Fruit fly (Drosophila melanogaster) whole organism, embryonic: ENCODE results near the gene CG12224.

ENCODE experiments used
- Adf1 ChIP-seq: fragments of 200-800 bp; sonication (Bioruptor generic); IDR thresholded peaks from 2 replicates; pipeline ENCODE4 v1.3.6; 2022; ENCODE audit warnings: missing biosample characterization, missing genetic modification characterization
- CG10209 ChIP-seq: fragments of 200-800 bp; sonication (Bioruptor generic); optimal IDR thresholded peaks from 3 replicates; lab custom pipeline; 2017; ENCODE audit warnings: missing biosample characterization, mild to moderate bottlenecking, missing genetic modification characterization, missing genetic modification reagents
- CG11560 ChIP-seq: fragments of 200-800 bp; sonication (Bioruptor generic); IDR thresholded peaks from 3 replicates; pipeline ENCODE4 v1.3.6; 2022; ENCODE audit warnings: missing biosample characterization, missing genetic modification characterization
- CG12104 ChIP-seq: fragments of 200-800 bp; sonication (Bioruptor generic); optimal IDR thresholded peaks from 3 replicates; lab custom pipeline; 2016; ENCODE audit warnings: missing biosample characterization, missing genetic modification characterization
- CG12769 ChIP-seq: fragments of 200-800 bp; sonication (Bioruptor generic); optimal IDR thresholded peaks from 2 replicates; lab custom pipeline; 2019; ENCODE audit warnings: missing biosample characterization, mild to moderate bottlenecking, missing genetic modification characterization, moderate library complexity
- CG13123 ChIP-seq: fragments of 200-800 bp; sonication (Bioruptor generic); optimal IDR thresholded peaks from 2 replicates; lab custom pipeline; 2016; ENCODE audit warnings: missing biosample characterization, missing genetic modification characterization
- CG13287 ChIP-seq: fragments of 200-800 bp; sonication (Bioruptor generic); IDR thresholded peaks from 2 replicates; pipeline ENCODE4 v1.3.6; 2022; ENCODE audit warnings: missing biosample characterization, missing genetic modification characterization; ENCODE audit not compliant: partially characterized antibody
- CG14050 ChIP-seq: fragments of 200-800 bp; sonication (Bioruptor generic); IDR thresholded peaks from 3 replicates; pipeline ENCODE4 v1.3.6; 2022; ENCODE audit warnings: missing biosample characterization, missing genetic modification characterization
- CG15696 ChIP-seq: fragments of 200-800 bp; sonication (Bioruptor generic); optimal IDR thresholded peaks from 2 replicates; lab custom pipeline; 2019; ENCODE audit warnings: missing biosample characterization, mild to moderate bottlenecking, missing genetic modification characterization, moderate library complexity
- CG17186 ChIP-seq: fragments of 200-800 bp; sonication (Bioruptor generic); optimal IDR thresholded peaks from 3 replicates; lab custom pipeline; 2017; ENCODE audit warnings: missing biosample characterization, missing genetic modification reagents, missing genetic modification characterization
- CG17359 ChIP-seq: fragments of 200-800 bp; sonication (Bioruptor generic); optimal IDR thresholded peaks from 3 replicates; lab custom pipeline; 2018; ENCODE audit warnings: missing biosample characterization, mild to moderate bottlenecking, missing genetic modification characterization, moderate library complexity
- CG17385 ChIP-seq: fragments of 200-800 bp; sonication (Bioruptor generic); optimal IDR thresholded peaks from 3 replicates; lab custom pipeline; 2018; ENCODE audit warnings: missing biosample characterization, mild to moderate bottlenecking, missing genetic modification characterization
- CG17912 ChIP-seq: fragments of 200-800 bp; sonication (Bioruptor generic); optimal IDR thresholded peaks from 2 replicates; lab custom pipeline; 2018; ENCODE audit warnings: missing biosample characterization, mild to moderate bottlenecking, missing genetic modification characterization
- CG18764 ChIP-seq: fragments of 200-800 bp; sonication (Bioruptor generic); optimal IDR thresholded peaks from 3 replicates; lab custom pipeline; 2016; ENCODE audit warnings: missing biosample characterization, missing genetic modification characterization
- CG3995 ChIP-seq: fragments of 200-800 bp; sonication (Bioruptor generic); optimal IDR thresholded peaks from 3 replicates; lab custom pipeline; 2016; ENCODE audit warnings: missing biosample characterization, missing genetic modification characterization
- CG4617 ChIP-seq: fragments of 200-800 bp; sonication (Bioruptor generic); optimal IDR thresholded peaks from 3 replicates; lab custom pipeline; 2016; ENCODE audit warnings: missing biosample characterization, missing genetic modification characterization, borderline replicate concordance
- CG7963 ChIP-seq: fragments of 200-800 bp; sonication (Bioruptor generic); IDR thresholded peaks from 3 replicates; pipeline ENCODE4 v1.3.6; 2022; ENCODE audit warnings: missing biosample characterization, missing genetic modification characterization; ENCODE audit not compliant: partially characterized antibody
- CG9817 ChIP-seq: fragments of 200-800 bp; sonication (Bioruptor generic); optimal IDR thresholded peaks from 2 replicates; lab custom pipeline; 2018; ENCODE audit warnings: missing biosample characterization, mild to moderate bottlenecking, missing genetic modification characterization, moderate library complexity
- CHES-1-like ChIP-seq: fragments of 200-800 bp; sonication (Bioruptor generic); optimal IDR thresholded peaks from 2 replicates; lab custom pipeline; 2016; ENCODE audit warnings: missing biosample characterization, missing genetic modification characterization
- D ChIP-seq, 2 experiments: fragments of 200-800 bp in 1 of 2; fragments of >200 bp in 1 of 2; sonication (Bioruptor generic) in 1 of 2; optimal IDR thresholded peaks; 2 replicates in 1 of 2; 3 replicates in 1 of 2; lab custom pipeline; 2017; ENCODE audit warnings: mild to moderate bottlenecking in 1 of 2, missing biosample characterization in 1 of 2, missing genetic modification characterization in 1 of 2, missing genetic modification reagents in 1 of 2
- Deaf1 ChIP-seq: fragments of 200-800 bp; optimal IDR thresholded peaks from 3 replicates; lab custom pipeline; 2019; ENCODE audit warnings: missing biosample characterization, mild to moderate bottlenecking, missing genetic modification characterization, moderate library complexity
- Dll ChIP-seq: fragments of 200-800 bp; sonication (Bioruptor generic); IDR thresholded peaks from 4 replicates; pipeline ENCODE4 v1.3.6; 2022; ENCODE audit warnings: missing biosample characterization, missing genetic modification characterization; ENCODE audit not compliant: partially characterized antibody
- Doc2 ChIP-seq: fragments of 200-800 bp; sonication (Bioruptor generic); IDR thresholded peaks from 2 replicates; pipeline ENCODE4 v1.3.6; 2022; ENCODE audit warnings: missing biosample characterization, missing genetic modification characterization
- Ets65A ChIP-seq: fragments of 200-800 bp; sonication (Bioruptor generic); peaks from one replicate; lab custom pipeline; 2016; ENCODE audit warnings: missing biosample characterization, missing genetic modification characterization
- GATAe ChIP-seq: fragments of 200-800 bp; sonication (Bioruptor generic); conservative IDR thresholded peaks from 2 replicates; pipeline ENCODE4 v1.3.6; 2022; ENCODE audit warnings: missing biosample characterization, missing genetic modification characterization
- Hr3 ChIP-seq: fragments of 200-800 bp; sonication (Bioruptor generic); optimal IDR thresholded peaks from 3 replicates; lab custom pipeline; 2016; ENCODE audit warnings: missing biosample characterization, missing genetic modification characterization
- Med ChIP-seq: fragments of 200-800 bp; sonication (Bioruptor generic); peaks from one replicate; lab custom pipeline; 2016; ENCODE audit warnings: missing biosample characterization, missing genetic modification characterization, mild to moderate bottlenecking, inconsistent platforms, moderate library complexity
- Nf-YA ChIP-seq: fragments of 200-800 bp; sonication (Bioruptor generic); IDR thresholded peaks from 2 replicates; pipeline ENCODE4 v1.3.6; 2022; ENCODE audit warnings: missing biosample characterization, missing genetic modification characterization
- Ravus ChIP-seq: fragments of 200-800 bp; sonication (Bioruptor generic); IDR thresholded peaks from 2 replicates; pipeline ENCODE4 v1.3.6; 2022; ENCODE audit warnings: missing biosample characterization, missing genetic modification characterization
- Scr ChIP-seq: fragments of 200-800 bp; sonication (Bioruptor generic); IDR thresholded peaks from 2 replicates; pipeline ENCODE4 v1.3.6; 2022; ENCODE audit warnings: missing biosample characterization, missing genetic modification characterization; ENCODE audit not compliant: partially characterized antibody
- Ssrp ChIP-seq: fragments of 200-800 bp; sonication (Bioruptor generic); optimal IDR thresholded peaks from 2 replicates; lab custom pipeline; 2018; ENCODE audit warnings: missing biosample characterization, mild to moderate bottlenecking, missing genetic modification characterization, moderate library complexity
- ac ChIP-seq: fragments of 200-800 bp; sonication (Bioruptor generic); optimal IDR thresholded peaks from 3 replicates; lab custom pipeline; 2017; ENCODE audit warnings: missing biosample characterization, mild to moderate bottlenecking, missing genetic modification characterization
- aop ChIP-seq: fragments of 200-800 bp; sonication (Bioruptor generic); IDR thresholded peaks from 2 replicates; pipeline ENCODE4 v1.3.6; 2022; ENCODE audit warnings: missing biosample characterization, missing genetic modification characterization
- btn ChIP-seq: fragments of 200-800 bp; sonication (Bioruptor generic); optimal IDR thresholded peaks from 2 replicates; lab custom pipeline; 2016; ENCODE audit warnings: missing biosample characterization, missing genetic modification characterization
- gcm ChIP-seq: fragments of 200-800 bp; sonication (Bioruptor generic); optimal IDR thresholded peaks from 2 replicates; lab custom pipeline; 2019; ENCODE audit warnings: missing biosample characterization, mild to moderate bottlenecking, missing genetic modification characterization, moderate library complexity
- gcm2 ChIP-seq: fragments of 200-800 bp; sonication (Bioruptor generic); optimal IDR thresholded peaks from 2 replicates; lab custom pipeline; 2016; ENCODE audit warnings: missing biosample characterization, missing genetic modification characterization
- kah ChIP-seq: fragments of 200-800 bp; sonication (Bioruptor generic); optimal IDR thresholded peaks from 2 replicates; lab custom pipeline; 2018; ENCODE audit warnings: missing biosample characterization, mild to moderate bottlenecking, missing genetic modification characterization
- mirr ChIP-seq: fragments of 200-800 bp; sonication (Bioruptor generic); optimal IDR thresholded peaks from 3 replicates; lab custom pipeline; 2018; ENCODE audit warnings: missing biosample characterization, mild to moderate bottlenecking, missing genetic modification characterization
- pros ChIP-seq: fragments of 200-800 bp; sonication (Bioruptor generic); optimal IDR thresholded peaks from 3 replicates; lab custom pipeline; 2019; ENCODE audit warnings: missing biosample characterization, mild to moderate bottlenecking, missing genetic modification characterization, moderate library complexity
- repo ChIP-seq: fragments of 200-800 bp; sonication (Bioruptor generic); optimal IDR thresholded peaks from 2 replicates; lab custom pipeline; 2016; ENCODE audit warnings: missing biosample characterization, missing genetic modification characterization
- run ChIP-seq: fragments of 200-800 bp; sonication (Bioruptor generic); optimal IDR thresholded peaks from 3 replicates; lab custom pipeline; 2018; ENCODE audit warnings: missing biosample characterization, mild to moderate bottlenecking, missing genetic modification characterization
- salm ChIP-seq: fragments of 200-800 bp; sonication (Bioruptor generic); optimal IDR thresholded peaks from 2 replicates; lab custom pipeline; 2018; ENCODE audit warnings: missing biosample characterization, mild to moderate bottlenecking, missing genetic modification characterization
- sc ChIP-seq, 3 experiments: fragments of >200 bp in 2 of 3; fragments of 200-800 bp in 1 of 3; sonication (Bioruptor generic) in 1 of 3; optimal IDR thresholded peaks; 2 replicates in 2 of 3; 3 replicates in 1 of 3; lab custom pipeline; 2017; ENCODE audit warnings: mild to moderate bottlenecking in 1 of 3, missing biosample characterization in 1 of 3, missing genetic modification characterization in 1 of 3, missing genetic modification reagents in 1 of 3
- schlank ChIP-seq: fragments of 200-800 bp; sonication (Bioruptor generic); optimal IDR thresholded peaks from 2 replicates; lab custom pipeline; 2018; ENCODE audit warnings: missing biosample characterization, mild to moderate bottlenecking, missing genetic modification characterization
- sens ChIP-seq: fragments of 200-800 bp; sonication (Bioruptor generic); peaks from one replicate; lab custom pipeline; 2016; ENCODE audit warnings: missing biosample characterization, missing genetic modification characterization
- sob ChIP-seq: fragments of 200-800 bp; sonication (Bioruptor generic); IDR thresholded peaks from 2 replicates; pipeline ENCODE4 v1.3.6; 2022; ENCODE audit warnings: missing biosample characterization, missing genetic modification characterization
- trh ChIP-seq: fragments of 200-800 bp; sonication (Bioruptor generic); optimal IDR thresholded peaks from 2 replicates; lab custom pipeline; 2016; ENCODE audit warnings: missing biosample characterization, missing genetic modification characterization
- unpg ChIP-seq: fragments of 200-800 bp; sonication (Bioruptor generic); optimal IDR thresholded peaks from 3 replicates; lab custom pipeline; 2018; ENCODE audit warnings: missing biosample characterization, mild to moderate bottlenecking, missing genetic modification characterization, moderate library complexity
- yki ChIP-seq: fragments of >200 bp; optimal IDR thresholded peaks from 3 replicates; lab custom pipeline; 2018
- zf30C ChIP-seq: fragments of 200-800 bp; sonication (Bioruptor generic); optimal IDR thresholded peaks from 3 replicates; lab custom pipeline; 2018; ENCODE audit warnings: missing biosample characterization, mild to moderate bottlenecking, missing genetic modification characterization

Gene CG12224

DNA sequence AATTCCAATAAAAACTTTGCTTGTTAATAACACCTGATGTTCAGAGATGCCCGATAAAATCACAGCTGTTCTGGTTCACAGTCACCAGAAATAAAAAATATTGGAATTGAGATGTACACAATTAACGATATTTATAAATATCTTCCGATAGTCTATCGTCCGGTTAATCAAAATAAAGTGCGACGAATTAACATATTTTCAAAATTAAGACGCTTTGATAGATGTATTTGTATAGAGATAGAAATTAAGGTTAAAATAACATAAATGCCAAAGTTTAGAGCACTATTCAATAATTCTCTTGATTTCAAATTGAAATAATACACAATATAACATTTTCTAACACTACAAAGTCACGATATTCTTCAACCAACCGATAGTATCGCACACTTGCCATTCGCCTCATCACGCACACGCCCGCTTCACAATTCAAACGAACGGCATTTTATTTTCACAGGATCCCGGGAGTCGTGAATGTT lies 19.1 kb downstream of the CG12224 start, which contains the start of the genes CG3281 and aurA (continued):
- peak; percentile 72 for TF ChIP-seq CG17186 (GFP tag; lab: Kevin White, UChicago)
- TF ChIP-seq CG14050 (GFP tag; lab: Robert Waterston, UW): peak; percentile 34; the same call in 1 of the 3 replicates
- TF ChIP-seq CG3995 (GFP tag; lab: Kevin White, UChicago): peak; percentile 99
- TF ChIP-seq CG13287 (GFP tag; lab: Robert Waterston, UW): peak; percentile 97
- TF ChIP-seq repo (GFP tag; lab: Kevin White, UChicago): no peak
- no peak for TF ChIP-seq Deaf1
- peak; percentile 15 for TF ChIP-seq salm
- TF ChIP-seq Med (GFP tag; lab: Kevin White, UChicago): peak; percentile 94
- TF ChIP-seq kah (GFP tag; lab: Kevin White, UChicago): no peak
- TF ChIP-seq run (tag; lab: Kevin White, UChicago): no peak
- peak; percentile 43 for TF ChIP-seq Ssrp (tag; lab: Kevin White, UChicago)
- TF ChIP-seq schlank (tag; lab: Kevin White, UChicago): peak; percentile 27
- TF ChIP-seq CG15696: peak; percentile 69
- no peak for TF ChIP-seq Doc2 (GFP tag; lab: Robert Waterston, UW)
- TF ChIP-seq CG12769 (tag; lab: Kevin White, UChicago): no peak
- TF ChIP-seq D (optimal IDR thresholded peaks at IDR 0.05; lab: Kevin White, UChicago): no peak
- peak; percentile 38 for TF ChIP-seq D (GFP tag; optimal IDR thresholded peaks at IDR 0.05; lab: Kevin White, UChicago)
- TF ChIP-seq Ets65A: peak; percentile 96
- TF ChIP-seq trh (GFP tag; lab: Kevin White, UChicago): peak; percentile 36
- no peak for TF ChIP-seq aop (GFP tag; lab: Robert Waterston, UW)
- TF ChIP-seq zf30C (GFP tag; lab: Kevin White, UChicago): no peak
- TF ChIP-seq CG13123 (GFP tag; lab: Kevin White, UChicago): peak; percentile 60
- TF ChIP-seq CG12104 (GFP tag; lab: Kevin White, UChicago): peak; percentile 46
- TF ChIP-seq sens (GFP tag; lab: Kevin White, UChicago): peak; percentile 97
- TF ChIP-seq CG9817 (tag; lab: Kevin White, UChicago): peak; percentile 82
- TF ChIP-seq CG17359 (tag; lab: Kevin White, UChicago): peak; percentile 60
- peak; percentile 78 for TF ChIP-seq CHES-1-like (GFP tag; lab: Kevin White, UChicago)
- TF ChIP-seq Adf1: no peak
- TF ChIP-seq gcm (GFP tag; lab: Kevin White, UChicago): peak; percentile 49
- TF ChIP-seq yki: peak; percentile 48
- TF ChIP-seq CG18764 (GFP tag; lab: Kevin White, UChicago): peak; percentile 64
- TF ChIP-seq gcm2 (GFP tag; lab: Kevin White, UChicago): no peak
- TF ChIP-seq sob (GFP tag; lab: Robert Waterston, UW): peak; percentile 82; the same call in 1 of the 2 replicates
- peak; percentile 99 for TF ChIP-seq Dll
- no peak for TF ChIP-seq btn (GFP tag; lab: Kevin White, UChicago)
- TF ChIP-seq CG10209 (GFP tag; lab: Kevin White, UChicago): peak; percentile 56
- TF ChIP-seq Ravus (GFP tag; lab: Robert Waterston, UW): no peak
- TF ChIP-seq Hr3 (GFP tag; lab: Kevin White, UChicago): peak; percentile 78
- peak; percentile 27; the same call in 1 of the 3 replicates for TF ChIP-seq CG11560
- no peak for TF ChIP-seq Nf-YA (GFP tag; lab: Robert Waterston, UW)
- TF ChIP-seq sc (optimal IDR thresholded peaks at IDR 0.05; lab: Kevin White, UChicago): no peak
- no peak for TF ChIP-seq sc (GFP tag; optimal IDR thresholded peaks at IDR 0.05; lab: Kevin White, UChicago)
- peak; percentile 98 for TF ChIP-seq Scr
- TF ChIP-seq GATAe (GFP tag; lab: Robert Waterston, UW): no peak
- TF ChIP-seq CG4617 (GFP tag; lab: Kevin White, UChicago): peak; percentile 71
- peak; percentile 44 for TF ChIP-seq CG17385 (GFP tag; lab: Kevin White, UChicago)
- TF ChIP-seq unpg: peak; percentile 62
- peak; percentile 88 for TF ChIP-seq CG7963
- no peak for TF ChIP-seq mirr (GFP tag; lab: Kevin White, UChicago)
- TF ChIP-seq ac (GFP tag; lab: Kevin White, UChicago): no peak
- no peak for TF ChIP-seq pros
- no peak for TF ChIP-seq CG17912
